Worm (Caenorhabditis elegans) whole organism, young adult: ENCODE measurements around the gene exp-2.

ENCODE experiments used
- lin-26 ChIP-seq: fragments of 200-800 bp; sonication (Bioruptor generic); IDR thresholded peaks from 2 replicates; pipeline ENCODE4 v1.3.6; 2022; ENCODE audit warnings: missing genetic modification reagents, missing genetic modification characterization, missing compliant biosample characterization
- lin-35 ChIP-seq, 3 experiments: fragments of 150-350 bp in 2 of 3; sonication (generic microtip) in 1 of 3; optimal IDR thresholded peaks; 2 replicates each; lab custom pipeline; 2014 to 2018; ENCODE audit warnings: missing biosample characterization in 3 of 3, missing genetic modification characterization in 3 of 3, missing genetic modification reagents in 3 of 3

ce11 chrV:6100492-6101004 is 30.7 kb upstream of the exp-2 start, which contains the start of gene crt-1:
- peak; percentile 65; the same call in 1 of the 2 replicates for TF ChIP-seq lin-26 (GFP tag; lab: Robert Waterston, UW)
- peak in 1 of 3 experiments; percentile 78 for TF ChIP-seq lin-35 (GFP tag; optimal IDR thresholded peaks at IDR 0.05; lab: Kevin White, UChicago)
